Worm (Caenorhabditis elegans) whole organism, L4 larva: ENCODE data around the gene srj-33.
A peak's percentile ranks its signal among the peaks of the same experiment; 100 is the strongest.

Experiments
- D1046.2 ChIP-seq: fragments of 200-800 bp; sonication (Bioruptor generic); IDR thresholded peaks from 2 replicates; pipeline ENCODE4 v1.3.6; 2022; ENCODE audit warnings: missing genetic modification characterization, missing compliant biosample characterization
- T20F7.1 ChIP-seq: fragments of 200-800 bp; sonication (Bioruptor generic); optimal IDR thresholded peaks from 2 replicates; lab custom pipeline; 2018; ENCODE audit warnings: mild to moderate bottlenecking, missing genetic modification characterization, missing compliant biosample characterization
- T26A8.4 ChIP-seq: fragments of 200-800 bp; sonication (Bioruptor generic); IDR thresholded peaks from 2 replicates; pipeline ENCODE4 v1.3.6; 2022; ENCODE audit warnings: missing genetic modification characterization, missing compliant biosample characterization
- Y5F2A.4 ChIP-seq: fragments of 200-800 bp; sonication (Bioruptor generic); optimal IDR thresholded peaks from 2 replicates; lab custom pipeline; 2018; ENCODE audit warnings: mild to moderate bottlenecking, missing genetic modification characterization, missing compliant biosample characterization
- Y75B8A.6 ChIP-seq: fragments of 200-800 bp; sonication (Bioruptor generic); IDR thresholded peaks from 2 replicates; pipeline ENCODE4 v1.3.6; 2022; ENCODE audit warnings: missing genetic modification reagents, missing genetic modification characterization, missing compliant biosample characterization
- ZK337.2 ChIP-seq: fragments of 200-800 bp; sonication (Bioruptor generic); IDR thresholded peaks from 2 replicates; pipeline ENCODE4 v1.3.6; 2022; ENCODE audit warnings: missing genetic modification reagents, missing genetic modification characterization, missing compliant biosample characterization
- aha-1 ChIP-seq: fragments of 150-350 bp; peaks from one replicate; lab custom pipeline; 2014; ENCODE audit warnings: missing biosample characterization, missing genetic modification characterization
- aly-2 ChIP-seq: sonication (generic microtip); optimal IDR thresholded peaks from 2 replicates; lab custom pipeline; 2018; ENCODE audit warnings: missing biosample characterization, missing genetic modification characterization
- ama-1 ChIP-seq: fragments of 150-350 bp; optimal IDR thresholded peaks from 2 replicates; lab custom pipeline; 2014; ENCODE audit warnings: inconsistent platforms, mixed read lengths
- arid-1 ChIP-seq: fragments of 200-800 bp; sonication (Bioruptor generic); conservative IDR thresholded peaks from 2 replicates; pipeline ENCODE4 v1.3.6; 2022; ENCODE audit warnings: missing genetic modification reagents, missing genetic modification characterization, missing compliant biosample characterization
- attf-4 ChIP-seq: sonication (generic microtip); optimal IDR thresholded peaks from 3 replicates; lab custom pipeline; 2017; ENCODE audit warnings: missing biosample characterization, missing genetic modification characterization
- ceh-20 ChIP-seq: fragments of 200-800 bp; sonication (Bioruptor generic); IDR thresholded peaks from 2 replicates; pipeline ENCODE4 v1.3.6; 2022; ENCODE audit warnings: missing genetic modification reagents, missing genetic modification characterization, missing compliant biosample characterization
- ceh-44 ChIP-seq: fragments of 200-800 bp; sonication (Bioruptor generic); IDR thresholded peaks from 2 replicates; pipeline ENCODE4 v1.3.6; 2022; ENCODE audit warnings: missing genetic modification reagents, missing genetic modification characterization, missing compliant biosample characterization
- ces-1 ChIP-seq: fragments of 150-350 bp; sonication (generic microtip); optimal IDR thresholded peaks from 4 replicates; lab custom pipeline; 2014; ENCODE audit warnings: missing biosample characterization, missing genetic modification reagents, missing genetic modification characterization
- cey-2 ChIP-seq: sonication (generic microtip); optimal IDR thresholded peaks from 3 replicates; lab custom pipeline; 2017; ENCODE audit warnings: missing genetic modification characterization, mild to moderate bottlenecking, missing compliant biosample characterization, antibody characterized with exemption, borderline replicate concordance; ENCODE audit not compliant: insufficient read depth
- daf-12 ChIP-seq: fragments of 150-350 bp; optimal IDR thresholded peaks from 2 replicates; lab custom pipeline; 2014; ENCODE audit warnings: missing biosample characterization, missing genetic modification reagents, missing genetic modification characterization
- daf-16 ChIP-seq, 3 experiments: sonication (generic microtip); optimal IDR thresholded peaks; 2 replicates each; lab custom pipeline; 2016 to 2017; ENCODE audit warnings: missing genetic modification characterization in 3 of 3, missing genetic modification reagents in 3 of 3, mild to moderate bottlenecking in 2 of 3, missing compliant biosample characterization in 2 of 3, missing biosample characterization in 1 of 3, moderate library complexity in 1 of 3
- daf-19 ChIP-seq: fragments of 200-800 bp; sonication (Bioruptor generic); conservative IDR thresholded peaks from 2 replicates; pipeline ENCODE4 v1.3.6; 2022; ENCODE audit warnings: missing genetic modification characterization, missing compliant biosample characterization
- dmd-8 ChIP-seq: fragments of 200-800 bp; sonication (Bioruptor generic); IDR thresholded peaks from 2 replicates; pipeline ENCODE4 v1.3.6; 2022; ENCODE audit warnings: missing genetic modification characterization, missing compliant biosample characterization
- duxl-1 ChIP-seq: sonication (generic microtip); optimal IDR thresholded peaks from 2 replicates; lab custom pipeline; 2016; ENCODE audit warnings: mild to moderate bottlenecking, missing genetic modification characterization, moderate library complexity, missing compliant biosample characterization; ENCODE audit not compliant: poor library complexity
- dve-1 ChIP-seq: sonication (generic microtip); optimal IDR thresholded peaks from 2 replicates; lab custom pipeline; 2017; ENCODE audit warnings: antibody characterized with exemption, mild to moderate bottlenecking, missing genetic modification characterization, missing compliant biosample characterization; ENCODE audit not compliant: insufficient read depth
- egl-43 ChIP-seq: fragments of 200-800 bp; sonication (Bioruptor generic); IDR thresholded peaks from 2 replicates; pipeline ENCODE4 v1.3.6; 2022; ENCODE audit warnings: missing genetic modification reagents, missing genetic modification characterization, missing compliant biosample characterization
- gei-8 ChIP-seq: fragments of 200-800 bp; sonication (Bioruptor generic); optimal IDR thresholded peaks from 2 replicates; lab custom pipeline; 2018; ENCODE audit warnings: mild to moderate bottlenecking, missing genetic modification characterization, missing compliant biosample characterization
- hif-1 ChIP-seq, 2 experiments: sonication (generic microtip); optimal IDR thresholded peaks; 2 replicates each; lab custom pipeline; 2016 to 2017; ENCODE audit warnings: missing compliant biosample characterization in 2 of 2, missing genetic modification characterization in 2 of 2, missing genetic modification reagents in 2 of 2, missing genotype in 2 of 2, mild to moderate bottlenecking in 1 of 2
- hlh-11 ChIP-seq: fragments of 200-800 bp; sonication (Bioruptor generic); optimal IDR thresholded peaks from 2 replicates; lab custom pipeline; 2018; ENCODE audit warnings: mild to moderate bottlenecking, missing genetic modification characterization, missing compliant biosample characterization
- hlh-30 ChIP-seq: sonication (generic microtip); optimal IDR thresholded peaks from 2 replicates; lab custom pipeline; 2017; ENCODE audit warnings: antibody characterized with exemption, mild to moderate bottlenecking, missing genetic modification characterization, missing compliant biosample characterization; ENCODE audit not compliant: insufficient read depth
- hmg-1.1 ChIP-seq: fragments of 200-800 bp; sonication (Bioruptor generic); IDR thresholded peaks from 2 replicates; pipeline ENCODE4 v1.3.6; 2022; ENCODE audit warnings: missing genetic modification reagents, missing genetic modification characterization, missing compliant biosample characterization
- jun-1 ChIP-seq: fragments of 150-350 bp; optimal IDR thresholded peaks from 2 replicates; lab custom pipeline; 2014; ENCODE audit warnings: missing biosample characterization, missing genetic modification reagents, missing genetic modification characterization
- lin-1 ChIP-seq: fragments of 200-800 bp; sonication (Bioruptor generic); IDR thresholded peaks from 2 replicates; pipeline ENCODE4 v1.3.6; 2022; ENCODE audit warnings: missing genetic modification reagents, missing genetic modification characterization, missing compliant biosample characterization
- lin-15B ChIP-seq: fragments of 150-350 bp; sonication (generic microtip); optimal IDR thresholded peaks from 3 replicates; lab custom pipeline; 2014; ENCODE audit warnings: missing biosample characterization, missing genetic modification characterization
- lin-39 ChIP-seq: fragments of 150-350 bp; optimal IDR thresholded peaks from 2 replicates; lab custom pipeline; 2014; ENCODE audit warnings: missing biosample characterization, missing genetic modification reagents, missing genetic modification characterization
- lir-3 ChIP-seq: sonication (generic microtip); optimal IDR thresholded peaks from 2 replicates; lab custom pipeline; 2016; ENCODE audit warnings: mild to moderate bottlenecking, missing genetic modification characterization, missing compliant biosample characterization
- mep-1 ChIP-seq: fragments of 150-350 bp; sonication (generic microtip); optimal IDR thresholded peaks from 3 replicates; lab custom pipeline; 2014; ENCODE audit warnings: missing biosample characterization, missing genetic modification characterization
- mxl-3 ChIP-seq: fragments of 200-800 bp; sonication (Bioruptor generic); optimal IDR thresholded peaks from 2 replicates; lab custom pipeline; 2018; ENCODE audit warnings: mild to moderate bottlenecking, missing genetic modification characterization, missing compliant biosample characterization
- nhr-111 ChIP-seq: fragments of 200-800 bp; sonication (Bioruptor generic); optimal IDR thresholded peaks from 2 replicates; lab custom pipeline; 2018; ENCODE audit warnings: mild to moderate bottlenecking, missing genetic modification characterization, missing compliant biosample characterization
- nhr-25 ChIP-seq: sonication (generic microtip); optimal IDR thresholded peaks from 2 replicates; lab custom pipeline; 2017; ENCODE audit warnings: missing genetic modification characterization, mild to moderate bottlenecking, missing compliant biosample characterization, antibody characterized with exemption, moderate library complexity, borderline replicate concordance; ENCODE audit not compliant: insufficient read depth
- pha-4 ChIP-seq, 2 experiments: fragments of 150-350 bp in 1 of 2; fragments of 200-800 bp in 1 of 2; sonication (Bioruptor generic) in 1 of 2; IDR thresholded peaks in 1 of 2; optimal IDR thresholded peaks in 1 of 2; 2 replicates each; pipeline versions ENCODE4 v1.3.6 to Lab custom; 2014 to 2022; ENCODE audit warnings: missing genetic modification characterization in 2 of 2, missing genetic modification reagents in 2 of 2, missing biosample characterization in 1 of 2, missing compliant biosample characterization in 1 of 2
- php-3 ChIP-seq: fragments of 200-800 bp; sonication (Bioruptor generic); IDR thresholded peaks from 2 replicates; pipeline ENCODE4 v1.3.6; 2022; ENCODE audit warnings: missing genetic modification reagents, missing genetic modification characterization, missing compliant biosample characterization
- pqm-1 ChIP-seq: sonication (generic microtip); optimal IDR thresholded peaks from 2 replicates; lab custom pipeline; 2017; ENCODE audit warnings: missing biosample characterization, missing genetic modification characterization
- sdz-12 ChIP-seq: fragments of 200-800 bp; sonication (Bioruptor generic); optimal IDR thresholded peaks from 2 replicates; lab custom pipeline; 2018; ENCODE audit warnings: mild to moderate bottlenecking, missing genetic modification characterization, missing compliant biosample characterization
- skn-1 ChIP-seq: fragments of 150-350 bp; optimal IDR thresholded peaks from 2 replicates; lab custom pipeline; 2014; ENCODE audit warnings: missing biosample characterization, missing genetic modification characterization
- snpc-4 ChIP-seq: fragments of 150-350 bp; optimal IDR thresholded peaks from 2 replicates; lab custom pipeline; 2014; ENCODE audit warnings: missing biosample characterization, missing genetic modification characterization
- spr-1 ChIP-seq: sonication (generic microtip); optimal IDR thresholded peaks from 2 replicates; lab custom pipeline; 2016; ENCODE audit warnings: mild to moderate bottlenecking, missing genetic modification characterization, missing compliant biosample characterization
- tra-1 ChIP-seq: fragments of 200-800 bp; sonication (Bioruptor generic); IDR thresholded peaks from 2 replicates; pipeline ENCODE4 v1.3.6; 2022; ENCODE audit warnings: missing genetic modification reagents, missing genetic modification characterization, missing compliant biosample characterization
- unc-130 ChIP-seq: sonication (generic microtip); optimal IDR thresholded peaks from 2 replicates; lab custom pipeline; 2016; ENCODE audit warnings: missing genetic modification reagents, missing genetic modification characterization, missing compliant biosample characterization
- zfp-2 ChIP-seq: sonication (generic microtip); optimal IDR thresholded peaks from 2 replicates; lab custom pipeline; 2016; ENCODE audit warnings: mild to moderate bottlenecking, missing genetic modification characterization, missing compliant biosample characterization
- zfp-3 ChIP-seq: fragments of 200-800 bp; sonication (Bioruptor generic); conservative IDR thresholded peaks from 2 replicates; pipeline ENCODE4 v1.3.6; 2022; ENCODE audit warnings: missing genetic modification reagents, missing genetic modification characterization, missing compliant biosample characterization
- zip-2 ChIP-seq: fragments of 150-350 bp; optimal IDR thresholded peaks from 2 replicates; lab custom pipeline; 2014; ENCODE audit warnings: missing biosample characterization, missing genetic modification characterization
- ztf-7 ChIP-seq: fragments of 150-350 bp; optimal IDR thresholded peaks from 2 replicates; lab custom pipeline; 2014; ENCODE audit warnings: missing biosample characterization, missing genetic modification characterization

Gene srj-33

DNA sequence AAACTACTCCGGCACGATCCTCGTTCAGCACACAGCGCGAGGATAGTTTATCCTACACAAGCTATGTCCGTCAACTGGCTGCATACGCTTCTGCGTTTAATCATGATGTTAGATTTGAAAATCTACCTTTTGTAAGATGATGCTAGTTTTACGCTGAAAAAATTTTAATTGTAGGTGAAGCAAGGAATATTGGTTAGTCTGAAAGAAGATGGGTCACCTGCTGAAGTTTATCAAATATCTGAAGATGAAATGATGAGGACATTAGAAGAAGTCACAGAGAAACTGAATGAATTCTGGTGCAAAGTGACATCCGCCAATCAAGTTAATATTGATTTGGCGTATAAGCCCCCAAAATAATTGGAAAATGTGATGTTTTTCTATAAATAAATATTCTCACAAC lies 46.2 kb upstream of the srj-33 start:
- TF ChIP-seq dve-1 (peak; percentile 33), hmg-1.1 (GFP tag; lab: Robert Waterston, UW) (0 out of 2 replicates have a peak, but pooled peaks have one; percentile 24), ceh-20 (GFP tag; lab: Robert Waterston, UW) (no peak), ZK337.2 (GFP tag; lab: Robert Waterston, UW) (no peak), snpc-4 (tag; lab: Kevin White, UChicago) (no peak), aly-2 (tag; lab: Kevin White, UChicago) (no peak), aha-1 (peak; percentile 40), daf-19 (0 out of 2 replicates have a peak, but pooled peaks have one; percentile 24), skn-1 (no peak), pqm-1 (no peak), hlh-30 (no peak), ces-1 (GFP tag; lab: Kevin White, UChicago) (no peak), nhr-111 (GFP tag; lab: Kevin White, UChicago) (no peak), hlh-11 (peak; percentile 22), zfp-2 (tag; lab: Kevin White, UChicago) (no peak), spr-1 (tag; lab: Kevin White, UChicago) (no peak), ztf-7 (tag; lab: Kevin White, UChicago) (no peak), nhr-25 (no peak), dmd-8 (no peak), arid-1 (GFP tag; lab: Robert Waterston, UW) (0 out of 2 replicates have a peak, but pooled peaks have one; percentile 26), Y75B8A.6 (GFP tag; lab: Robert Waterston, UW) (no peak), php-3 (GFP tag; lab: Robert Waterston, UW) (no peak), lin-15B (tag; lab: Kevin White, UChicago) (no peak), jun-1 (tag; lab: Kevin White, UChicago) (no peak), pha-4 (GFP tag; IDR thresholded peaks at IDR 0.05; lab: Robert Waterston, UW) (0 out of 2 replicates have a peak, but pooled peaks have one; percentile 30), pha-4 (tag; optimal IDR thresholded peaks at IDR 0.05; lab: Kevin White, UChicago) (no peak), D1046.2 (GFP tag; lab: Robert Waterston, UW) (no peak), T26A8.4 (GFP tag; lab: Robert Waterston, UW) (peak; percentile 49; the same call in 1 of the 2 replicates), lir-3 (no peak), mxl-3 (no peak), egl-43 (GFP tag; lab: Robert Waterston, UW) (0 out of 2 replicates have a peak, but pooled peaks have one; percentile 20), ceh-44 (no peak), Y5F2A.4 (GFP tag; lab: Kevin White, UChicago) (no peak), lin-1 (0 out of 2 replicates have a peak, but pooled peaks have one; percentile 25), mep-1 (tag; lab: Kevin White, UChicago) (peak; percentile 39), cey-2 (tag; lab: Kevin White, UChicago) (no peak), zip-2 (tag; lab: Kevin White, UChicago) (no peak), ama-1 (no peak), sdz-12 (no peak), daf-16 (GFP tag; optimal IDR thresholded peaks at IDR 0.05; lab: Kevin White, UChicago) (no peak), daf-16 (tag; optimal IDR thresholded peaks at IDR 0.05; lab: Kevin White, UChicago) (no peak), lin-39 (tag; lab: Kevin White, UChicago) (no peak), T20F7.1 (GFP tag; lab: Kevin White, UChicago) (peak; percentile 69), duxl-1 (tag; lab: Kevin White, UChicago) (no peak), tra-1 (GFP tag; lab: Robert Waterston, UW) (0 out of 2 replicates have a peak, but pooled peaks have one; percentile 57), gei-8 (no peak), attf-4 (tag; lab: Kevin White, UChicago) (no peak), unc-130 (GFP tag; lab: Kevin White, UChicago) (no peak), daf-12 (tag; lab: Kevin White, UChicago) (no peak), zfp-3 (peak; percentile 77), hif-1 (tag; optimal IDR thresholded peaks at IDR 0.05; lab: Kevin White, UChicago) (no peak)
